Worm (Caenorhabditis elegans): Measurements from ENCODE around the gene F14B8.6.
A peak's percentile ranks its signal among the peaks of the same experiment; 100 is the strongest.

The F14B8.6 gene

DNA sequence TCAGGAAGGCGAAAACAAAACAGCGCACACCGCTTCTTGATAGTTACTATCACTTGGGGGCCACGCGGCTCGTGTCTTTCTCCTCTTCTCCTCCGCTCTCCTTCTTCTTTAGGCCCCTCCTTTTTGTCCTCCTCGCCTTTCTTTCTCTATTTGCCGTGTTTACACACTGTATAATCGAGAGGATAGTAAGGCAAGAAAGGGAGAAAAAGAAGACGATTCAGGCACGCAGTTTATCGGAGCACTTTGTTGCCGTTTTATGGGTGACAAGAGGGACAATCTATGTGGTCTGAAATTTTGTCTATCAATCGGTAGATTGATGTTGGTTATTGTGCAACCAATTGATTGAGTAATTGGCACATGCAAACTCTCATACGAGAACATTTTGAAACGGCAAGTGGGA is at the start of gene F14B8.6:
Gene F14B8.6 (minus strand): TSS at position 292 of the 400 bp plus-strand sequence.
- TF ChIP-seq elt-2 (tag; optimal IDR thresholded peaks at IDR 0.05): peak; percentile 76
- TF ChIP-seq gmeb-2 (tag; optimal IDR thresholded peaks at IDR 0.05): no peak

DNA sequence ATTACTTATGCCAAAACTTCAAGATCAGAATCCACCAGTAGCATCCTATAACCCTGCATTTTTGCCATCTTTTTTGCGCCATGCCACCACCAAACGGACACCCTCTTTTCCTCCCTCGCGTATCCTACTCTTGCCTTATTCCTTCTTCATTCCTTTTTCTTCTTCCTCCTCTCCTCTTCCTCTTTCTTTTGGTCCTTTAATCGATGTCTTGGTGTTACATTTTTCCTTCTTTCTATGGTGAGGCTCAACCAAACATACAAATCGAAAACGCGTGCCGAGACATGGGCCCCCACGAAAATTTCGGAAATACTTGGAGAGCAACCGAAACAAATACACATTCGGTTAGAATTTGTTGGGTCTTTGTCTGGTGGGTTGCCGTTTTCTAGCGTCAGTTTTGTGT is 39.1 kb upstream of the F14B8.6 start:
- TF ChIP-seq ceh-31 (tag; optimal IDR thresholded peaks at IDR 0.05) (peak; percentile 28), ceh-48 (tag; optimal IDR thresholded peaks at IDR 0.05) (peak; percentile 46), nfya-1 (tag; optimal IDR thresholded peaks at IDR 0.05) (peak; percentile 43), ceh-19 (GFP tag; optimal IDR thresholded peaks at IDR 0.05) (peak; percentile 33), tbx-2 (tag; optimal IDR thresholded peaks at IDR 0.05) (peak; percentile 15), Y22D7AL.16 (tag; optimal IDR thresholded peaks at IDR 0.05) (no peak)

DNA sequence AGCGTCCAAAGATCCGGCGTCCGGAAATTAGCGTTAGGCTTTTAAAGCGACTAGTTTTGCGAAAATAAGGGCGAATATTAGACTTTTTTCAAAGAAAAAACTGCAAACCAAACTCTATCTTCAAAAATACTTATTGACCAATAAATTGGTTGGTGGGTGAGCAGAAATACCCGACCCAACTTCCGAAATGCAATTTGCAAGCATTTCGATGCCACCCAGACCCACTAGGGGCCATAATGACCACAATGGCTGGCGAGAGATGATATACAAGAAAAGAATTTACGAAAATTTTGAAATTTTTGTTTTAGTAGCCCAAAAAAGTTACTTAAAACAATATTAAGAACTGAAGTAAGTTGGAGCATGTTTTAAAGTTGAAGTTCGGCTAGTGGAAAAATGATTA is 37.9 kb upstream of the F14B8.6 start:
- TF ChIP-seq unc-42 (tag; optimal IDR thresholded peaks at IDR 0.05) (peak; percentile 66), nhr-232 (tag; optimal IDR thresholded peaks at IDR 0.05) (no peak)

DNA sequence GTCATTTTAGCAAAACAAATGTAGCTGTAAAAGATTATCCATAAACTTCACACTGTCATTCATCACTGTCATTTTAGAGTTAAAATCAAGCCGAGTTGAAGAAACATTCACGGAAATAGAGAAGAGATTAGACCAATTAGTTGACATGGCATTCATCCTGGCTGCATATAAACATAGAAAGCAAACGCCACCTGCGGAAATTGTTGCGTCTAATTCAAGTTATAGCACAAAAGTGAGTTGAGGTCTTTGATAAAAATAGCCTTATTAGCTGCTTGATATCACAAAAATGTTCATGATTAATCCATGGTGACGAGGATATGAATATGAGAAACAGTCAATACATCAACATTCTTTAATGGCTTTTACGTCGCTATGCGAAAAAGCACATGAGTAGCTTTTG is 36.3 kb upstream of the F14B8.6 start:
- no peak for TF ChIP-seq C08G9.2 (tag; optimal IDR thresholded peaks at IDR 0.05)
- TF ChIP-seq fkh-10 (GFP tag; optimal IDR thresholded peaks at IDR 0.05): no peak
- no peak for TF ChIP-seq unc-86 (tag; optimal IDR thresholded peaks at IDR 0.05)
- no peak for TF ChIP-seq hlh-30 (tag; optimal IDR thresholded peaks at IDR 0.05; ENCODE audit: insufficient read depth)
- no peak for TF ChIP-seq nfya-1 (tag; optimal IDR thresholded peaks at IDR 0.05)
- TF ChIP-seq hlh-6 (tag; optimal IDR thresholded peaks at IDR 0.05): no peak
- TF ChIP-seq elt-2 (tag; optimal IDR thresholded peaks at IDR 0.05): no peak
- TF ChIP-seq syd-9 (tag; optimal IDR thresholded peaks at IDR 0.05): no peak
- no peak for TF ChIP-seq ceh-31 (tag; optimal IDR thresholded peaks at IDR 0.05)
- no peak for TF ChIP-seq gmeb-2 (tag; optimal IDR thresholded peaks at IDR 0.05)
- TF ChIP-seq tbx-2 (tag; optimal IDR thresholded peaks at IDR 0.05): no peak
- no peak for TF ChIP-seq pax-1 (tag; optimal IDR thresholded peaks at IDR 0.05)
- TF ChIP-seq Y22D7AL.16 (tag; optimal IDR thresholded peaks at IDR 0.05): no peak
- no peak for TF ChIP-seq C38D4.7 (GFP tag; optimal IDR thresholded peaks at IDR 0.05)
- no peak for TF ChIP-seq npax-4 (tag; optimal IDR thresholded peaks at IDR 0.05)
- TF ChIP-seq hlh-8 (tag; optimal IDR thresholded peaks at IDR 0.05): no peak

DNA sequence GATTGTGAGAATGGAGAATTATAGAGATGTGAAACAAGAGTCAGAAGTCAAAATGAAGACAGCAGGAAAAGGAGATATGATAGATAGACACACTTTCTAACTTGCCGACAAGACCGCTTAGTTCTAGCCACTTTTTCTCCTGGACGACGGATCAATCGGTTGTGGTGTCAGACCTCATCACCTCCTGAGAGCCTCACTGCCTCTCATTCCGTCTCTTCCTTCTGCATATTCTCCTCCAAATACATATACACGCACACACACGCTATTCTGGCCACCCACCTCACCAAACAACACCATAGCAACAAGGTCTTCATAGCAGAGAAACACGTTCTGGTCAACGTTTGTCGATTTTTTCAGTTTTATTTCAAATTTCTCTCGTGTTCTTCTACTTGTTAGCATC is 34.8 kb upstream of the F14B8.6 start, which contains the start of gene F01E11.3:
Gene F01E11.3 (plus strand): TSS at position 301 of the 400 bp plus-strand sequence.
- TF ChIP-seq sox-2 (GFP tag; IDR thresholded peaks at IDR 0.05): no peak
- no peak for TF ChIP-seq lin-11 (tag; optimal IDR thresholded peaks at IDR 0.05)
- TF ChIP-seq ceh-34 (tag; optimal IDR thresholded peaks at IDR 0.05): no peak
- no peak for TF ChIP-seq ets-4 (tag; optimal IDR thresholded peaks at IDR 0.05)
- no peak for TF ChIP-seq C38D4.7 (GFP tag; optimal IDR thresholded peaks at IDR 0.05)
- no peak for TF ChIP-seq elt-2 (tag; optimal IDR thresholded peaks at IDR 0.05)
- no peak for TF ChIP-seq eyg-1 (tag; optimal IDR thresholded peaks at IDR 0.05)
- no peak for TF ChIP-seq zip-5 (tag; optimal IDR thresholded peaks at IDR 0.05)
- no peak for TF ChIP-seq tbx-7 (tag; optimal IDR thresholded peaks at IDR 0.05)
- TF ChIP-seq hlh-13 (GFP tag; optimal IDR thresholded peaks at IDR 0.05): no peak
- no peak for TF ChIP-seq tbx-2 (tag; optimal IDR thresholded peaks at IDR 0.05)
- TF ChIP-seq ref-2 (tag; optimal IDR thresholded peaks at IDR 0.05): no peak

DNA sequence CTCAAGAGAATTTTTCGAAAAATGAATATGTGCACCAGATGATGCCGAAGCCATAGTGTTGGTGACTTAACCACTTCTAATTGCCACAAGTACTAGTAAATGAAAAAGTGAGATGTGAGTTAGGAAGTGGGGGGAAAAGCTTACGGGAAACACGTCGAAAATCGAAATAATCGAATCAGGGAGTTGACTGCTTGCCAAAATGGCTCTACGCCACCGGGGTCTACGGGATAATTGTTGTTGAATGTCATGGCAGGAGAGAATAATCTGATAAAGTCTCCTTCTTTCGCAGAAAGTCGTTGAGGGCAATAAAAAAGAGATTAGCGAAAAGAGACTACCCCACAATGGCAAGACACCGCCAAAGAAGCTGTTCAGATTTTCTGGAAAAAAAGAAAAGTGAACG is 31.6 kb upstream of the F14B8.6 start:
- TF ChIP-seq rnt-1 (tag; optimal IDR thresholded peaks at IDR 0.05) (no peak), unc-42 (tag; optimal IDR thresholded peaks at IDR 0.05) (peak; percentile 81)

DNA sequence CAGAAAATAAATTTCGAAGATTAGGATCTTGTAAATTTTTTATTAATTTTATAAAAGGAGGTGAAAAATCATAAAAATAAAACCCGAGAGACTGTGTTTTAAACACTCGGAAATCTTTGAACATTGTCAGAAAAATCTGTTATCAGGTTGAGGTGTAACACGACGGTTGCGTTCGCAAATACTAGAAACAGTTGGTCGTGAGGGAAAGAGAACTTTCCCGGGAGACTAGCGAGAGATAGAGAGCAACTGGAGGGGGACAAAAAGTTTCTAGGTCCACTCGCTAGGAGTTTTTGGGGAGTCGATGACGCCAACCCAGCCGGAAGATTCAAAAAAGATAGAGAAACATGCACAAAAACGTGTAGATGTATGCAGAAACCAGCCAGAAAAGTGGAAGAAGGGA is 30.1 kb upstream of the F14B8.6 start:
- TF ChIP-seq K09A11.1 (tag; optimal IDR thresholded peaks at IDR 0.05; ENCODE audit: insufficient read depth) (no peak), unc-42 (tag; optimal IDR thresholded peaks at IDR 0.05) (no peak), rnt-1 (tag; optimal IDR thresholded peaks at IDR 0.05) (no peak), ceh-2 (tag; optimal IDR thresholded peaks at IDR 0.05) (no peak), ceh-18 (tag; optimal IDR thresholded peaks at IDR 0.05) (no peak), fkh-6 (tag; optimal IDR thresholded peaks at IDR 0.05) (no peak), fax-1 (tag; optimal IDR thresholded peaks at IDR 0.05) (no peak), ceh-30 (tag; optimal IDR thresholded peaks at IDR 0.05) (no peak), ama-1 (optimal IDR thresholded peaks at IDR 0.05) (no peak), ceh-31 (tag; optimal IDR thresholded peaks at IDR 0.05) (no peak)

Data from whole organism, late embryonic.